Worm (Caenorhabditis elegans) whole organism, young adult: ENCODE data around the gene tbc-6.

Experiments used
- F33H1.4 ChIP-seq: fragments of 200-800 bp; sonication (Bioruptor generic); IDR thresholded peaks from 2 replicates; pipeline ENCODE4 v1.3.6; 2022; ENCODE audit warnings: missing genetic modification reagents, missing genetic modification characterization, missing compliant biosample characterization
- F39B2.1 ChIP-seq: fragments of 200-800 bp; sonication (Bioruptor generic); IDR thresholded peaks from 2 replicates; pipeline ENCODE4 v1.3.6; 2022; ENCODE audit warnings: missing genetic modification reagents, missing genetic modification characterization, missing compliant biosample characterization
- F52B5.7 ChIP-seq: sonication (generic microtip); optimal IDR thresholded peaks from 2 replicates; lab custom pipeline; 2016; ENCODE audit warnings: mild to moderate bottlenecking, missing genetic modification characterization, missing compliant biosample characterization
- F55B11.4 ChIP-seq: sonication (generic microtip); optimal IDR thresholded peaks from 2 replicates; lab custom pipeline; 2016; ENCODE audit warnings: missing compliant biosample characterization, missing genetic modification characterization, borderline replicate concordance; ENCODE audit not compliant: insufficient read depth
- T07F8.4 ChIP-seq: sonication (generic microtip); optimal IDR thresholded peaks from 2 replicates; lab custom pipeline; 2016; ENCODE audit warnings: mild to moderate bottlenecking, missing genetic modification characterization, moderate library complexity, missing compliant biosample characterization
- ama-1 ChIP-seq, 3 experiments: fragments of 150-350 bp in 1 of 3; sonication (generic microtip) in 2 of 3; optimal IDR thresholded peaks; 2 replicates each; lab custom pipeline; 2014 to 2018; ENCODE audit warnings: missing biosample characterization in 2 of 3, missing genetic modification characterization in 2 of 3, missing genetic modification reagents in 2 of 3
- athp-1 ChIP-seq: sonication (generic microtip); optimal IDR thresholded peaks from 2 replicates; lab custom pipeline; 2017; ENCODE audit warnings: mild to moderate bottlenecking, missing genetic modification characterization, missing compliant biosample characterization
- cebp-1 ChIP-seq, 2 experiments: fragments of 200-800 bp in 1 of 2; sonication (Bioruptor generic) in 1 of 2; sonication (generic microtip) in 1 of 2; IDR thresholded peaks in 1 of 2; optimal IDR thresholded peaks in 1 of 2; 2 replicates each; pipeline versions ENCODE4 v1.3.6 to Lab custom; 2017 to 2022; ENCODE audit warnings: missing compliant biosample characterization in 2 of 2, missing genetic modification characterization in 2 of 2, mild to moderate bottlenecking in 1 of 2, missing genetic modification reagents in 1 of 2, moderate library complexity in 1 of 2
- ceh-40 ChIP-seq: fragments of 200-800 bp; sonication (Bioruptor generic); IDR thresholded peaks from 2 replicates; pipeline ENCODE4 v1.3.6; 2022; ENCODE audit warnings: missing genetic modification characterization, missing compliant biosample characterization
- lin-54 ChIP-seq: fragments of 200-800 bp; sonication (Bioruptor generic); optimal IDR thresholded peaks from 2 replicates; lab custom pipeline; 2018; ENCODE audit warnings: mild to moderate bottlenecking, missing genetic modification characterization, missing compliant biosample characterization
- pha-4 ChIP-seq: fragments of 150-350 bp; sonication (generic microtip); optimal IDR thresholded peaks from 2 replicates; lab custom pipeline; 2014; ENCODE audit warnings: missing biosample characterization, missing genetic modification reagents, missing genetic modification characterization
- sea-2 ChIP-seq: fragments of 200-800 bp; sonication (Bioruptor generic); IDR thresholded peaks from 2 replicates; pipeline ENCODE4 v1.3.6; 2022; ENCODE audit warnings: missing genetic modification characterization, missing compliant biosample characterization
- tbp1 ChIP-seq: fragments of 200-800 bp; sonication (Bioruptor generic); optimal IDR thresholded peaks from 2 replicates; lab custom pipeline; 2018; ENCODE audit warnings: mild to moderate bottlenecking, missing genetic modification characterization, missing compliant biosample characterization

DNA sequence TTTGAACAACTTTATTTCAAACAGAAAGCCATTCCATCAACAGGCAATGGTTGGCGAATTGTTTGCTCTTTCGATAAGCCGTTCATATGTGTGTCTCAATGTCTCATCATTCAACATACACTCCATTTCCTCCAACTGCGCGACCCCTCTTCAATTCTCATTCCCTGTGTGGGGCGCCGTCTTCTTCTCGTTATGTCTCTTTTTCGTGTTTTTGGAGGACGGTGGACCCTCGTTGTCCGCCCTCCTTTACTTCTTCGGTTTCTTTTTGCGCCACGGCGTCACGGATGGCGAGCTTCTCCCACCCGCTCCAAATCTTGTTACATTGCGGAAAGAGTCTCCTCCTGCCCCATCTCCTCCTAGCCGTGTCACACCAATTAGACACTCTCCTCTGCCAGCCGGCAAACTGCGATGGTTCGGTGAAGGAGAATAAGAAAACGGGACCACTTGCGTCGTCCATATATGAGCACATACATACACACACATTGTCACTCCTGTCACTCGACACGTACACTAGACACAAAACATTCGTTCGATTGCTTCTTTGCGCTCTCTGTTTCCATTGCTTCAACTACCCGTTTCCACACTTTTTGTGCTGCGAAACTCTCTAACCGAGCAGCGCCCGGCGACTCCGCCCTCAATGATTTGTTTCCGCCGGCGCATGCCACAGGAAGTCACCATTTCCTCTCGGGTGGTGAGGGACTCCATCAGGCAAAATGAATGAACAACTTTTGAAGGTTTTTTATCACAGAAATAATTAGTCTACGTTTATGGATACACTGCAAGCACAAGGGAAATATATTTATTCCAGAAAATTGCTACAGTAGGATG, 19.6 kb upstream of the tbc-6 start:
- TF ChIP-seq T07F8.4 (tag; lab: Kevin White, UChicago) (no peak), F55B11.4 (tag; lab: Kevin White, UChicago) (no peak), tbp1 (no peak), athp-1 (no peak), lin-54 (no peak), ceh-40 (GFP tag; lab: Robert Waterston, UW) (no peak), F52B5.7 (tag; lab: Kevin White, UChicago) (no peak), F39B2.1 (no peak), cebp-1 (GFP tag; IDR thresholded peaks at IDR 0.05; lab: Robert Waterston, UW) (no peak), cebp-1 (tag; optimal IDR thresholded peaks at IDR 0.05; lab: Kevin White, UChicago) (no peak), ama-1 (optimal IDR thresholded peaks at IDR 0.05; lab: Kevin White, UChicago) (no peak), ama-1 (GFP tag; optimal IDR thresholded peaks at IDR 0.05; lab: Kevin White, UChicago) (no peak), F33H1.4 (GFP tag; lab: Robert Waterston, UW) (no peak), sea-2 (GFP tag; lab: Robert Waterston, UW) (no peak), pha-4 (tag; lab: Kevin White, UChicago) (no peak)
